Worm (Caenorhabditis elegans) whole organism, early embryonic: ENCODE measurements around the gene ttr-25.

Experiments used
- B0310.2 ChIP-seq: sonication (generic microtip); optimal IDR thresholded peaks from 2 replicates; lab custom pipeline; 2016; ENCODE audit warnings: mild to moderate bottlenecking, missing genetic modification characterization, missing compliant biosample characterization
- aly-1 ChIP-seq: sonication (generic microtip); optimal IDR thresholded peaks from 2 replicates; lab custom pipeline; 2016; ENCODE audit warnings: missing genetic modification characterization, missing compliant biosample characterization
- ama-1 ChIP-seq: fragments of 150-350 bp; optimal IDR thresholded peaks from 2 replicates; lab custom pipeline; 2014
- ceh-36 ChIP-seq: sonication (generic microtip); optimal IDR thresholded peaks from 2 replicates; lab custom pipeline; 2016; ENCODE audit warnings: missing genetic modification characterization, inconsistent platforms, missing compliant biosample characterization
- hmbx-1 ChIP-seq: sonication (generic microtip); optimal IDR thresholded peaks from 2 replicates; lab custom pipeline; 2016; ENCODE audit warnings: mild to moderate bottlenecking, missing genetic modification characterization, missing compliant biosample characterization
- scrt-1 ChIP-seq: fragments of 200-800 bp; sonication (Bioruptor generic); IDR thresholded peaks from 2 replicates; pipeline ENCODE4 v1.3.6; 2022; ENCODE audit warnings: missing genetic modification characterization, missing compliant biosample characterization
- sea-1 ChIP-seq: fragments of 200-800 bp; sonication (Bioruptor generic); conservative IDR thresholded peaks from 2 replicates; pipeline ENCODE4 v1.3.6; 2022; ENCODE audit warnings: missing genetic modification characterization, missing compliant biosample characterization
- tbx-11 ChIP-seq: fragments of 200-800 bp; sonication (Bioruptor generic); IDR thresholded peaks from 2 replicates; pipeline ENCODE4 v1.3.6; 2022; ENCODE audit warnings: missing genetic modification characterization, missing compliant biosample characterization
- tbx-37 ChIP-seq: fragments of 200-800 bp; sonication (Bioruptor generic); conservative IDR thresholded peaks from 2 replicates; pipeline ENCODE4 v1.3.6; 2022; ENCODE audit warnings: missing genetic modification reagents, missing genetic modification characterization, missing compliant biosample characterization
- tra-4 ChIP-seq: sonication (generic microtip); optimal IDR thresholded peaks from 2 replicates; lab custom pipeline; 2017; ENCODE audit warnings: missing genetic modification characterization, missing compliant biosample characterization

ce11 chrV:18578306-18578705 lies 21.8 kb downstream of the ttr-25 start:
- TF ChIP-seq ama-1 (lab: Kevin White, UChicago), result no peak
- TF ChIP-seq tbx-11 (GFP tag; lab: Robert Waterston, UW), result no peak
- no peak for TF ChIP-seq tbx-37 (GFP tag; lab: Robert Waterston, UW)
- TF ChIP-seq aly-1 (tag; lab: Kevin White, UChicago), result no peak
- no peak for TF ChIP-seq B0310.2 (tag; lab: Kevin White, UChicago)
- TF ChIP-seq hmbx-1 (tag; lab: Kevin White, UChicago), result no peak
- TF ChIP-seq sea-1 (GFP tag; lab: Robert Waterston, UW), result no peak
- TF ChIP-seq tra-4 (tag; lab: Kevin White, UChicago), result no peak
- TF ChIP-seq ceh-36, result no peak
- no peak for TF ChIP-seq scrt-1 (GFP tag; lab: Robert Waterston, UW)
